Worm (Caenorhabditis elegans) whole organism, L4 larva: Measurements from ENCODE around the gene K08B12.1.
A peak's percentile ranks its signal among the peaks of the same experiment; 100 is the strongest.

Source experiments
- D1046.2 ChIP-seq: fragments of 200-800 bp; sonication (Bioruptor generic); IDR thresholded peaks from 2 replicates; pipeline ENCODE4 v1.3.6; 2022; ENCODE audit warnings: missing genetic modification characterization, missing compliant biosample characterization
- F10B5.3 ChIP-seq: sonication (generic microtip); optimal IDR thresholded peaks from 2 replicates; lab custom pipeline; 2016; ENCODE audit warnings: mild to moderate bottlenecking, missing genetic modification characterization, missing compliant biosample characterization
- F26F4.8 ChIP-seq: fragments of 200-800 bp; sonication (Bioruptor generic); conservative IDR thresholded peaks from 2 replicates; pipeline ENCODE4 v1.3.6; 2022; ENCODE audit warnings: missing genetic modification characterization, missing compliant biosample characterization
- F37D6.2 ChIP-seq: sonication (generic microtip); optimal IDR thresholded peaks from 2 replicates; lab custom pipeline; 2016; ENCODE audit warnings: mild to moderate bottlenecking, missing genetic modification characterization, missing compliant biosample characterization
- T20F7.1 ChIP-seq: fragments of 200-800 bp; sonication (Bioruptor generic); optimal IDR thresholded peaks from 2 replicates; lab custom pipeline; 2018; ENCODE audit warnings: mild to moderate bottlenecking, missing genetic modification characterization, missing compliant biosample characterization
- Y105C5A.15 ChIP-seq: fragments of 200-800 bp; sonication (Bioruptor generic); IDR thresholded peaks from 2 replicates; pipeline ENCODE4 v1.3.6; 2022; ENCODE audit warnings: missing genetic modification characterization, missing compliant biosample characterization
- aha-1 ChIP-seq: fragments of 150-350 bp; peaks from one replicate; lab custom pipeline; 2014; ENCODE audit warnings: missing biosample characterization, missing genetic modification characterization
- aly-2 ChIP-seq: sonication (generic microtip); optimal IDR thresholded peaks from 2 replicates; lab custom pipeline; 2018; ENCODE audit warnings: missing biosample characterization, missing genetic modification characterization
- ceh-32 ChIP-seq: sonication (generic microtip); optimal IDR thresholded peaks from 2 replicates; lab custom pipeline; 2016; ENCODE audit warnings: mild to moderate bottlenecking, missing genetic modification characterization, missing compliant biosample characterization; ENCODE audit not compliant: poor library complexity
- daf-16 ChIP-seq, 3 experiments: sonication (generic microtip); optimal IDR thresholded peaks; 2 replicates each; lab custom pipeline; 2016 to 2017; ENCODE audit warnings: missing genetic modification characterization in 3 of 3, missing genetic modification reagents in 3 of 3, mild to moderate bottlenecking in 2 of 3, missing compliant biosample characterization in 2 of 3, missing biosample characterization in 1 of 3, moderate library complexity in 1 of 3
- daf-8 ChIP-seq: fragments of 200-800 bp; sonication (Bioruptor generic); IDR thresholded peaks from 2 replicates; pipeline ENCODE4 v1.3.6; 2022; ENCODE audit warnings: missing genetic modification characterization, missing compliant biosample characterization
- dmd-6 ChIP-seq: fragments of 200-800 bp; sonication (Bioruptor generic); IDR thresholded peaks from 2 replicates; pipeline ENCODE4 v1.3.6; 2022; ENCODE audit warnings: missing genetic modification reagents, missing genetic modification characterization, missing compliant biosample characterization
- dmd-9 ChIP-seq: fragments of 200-800 bp; sonication (Bioruptor generic); IDR thresholded peaks from 2 replicates; pipeline ENCODE4 v1.3.6; 2022; ENCODE audit warnings: missing genetic modification reagents, missing genetic modification characterization, missing compliant biosample characterization
- duxl-1 ChIP-seq: sonication (generic microtip); optimal IDR thresholded peaks from 2 replicates; lab custom pipeline; 2016; ENCODE audit warnings: mild to moderate bottlenecking, missing genetic modification characterization, moderate library complexity, missing compliant biosample characterization; ENCODE audit not compliant: poor library complexity
- dve-1 ChIP-seq: sonication (generic microtip); optimal IDR thresholded peaks from 2 replicates; lab custom pipeline; 2017; ENCODE audit warnings: antibody characterized with exemption, mild to moderate bottlenecking, missing genetic modification characterization, missing compliant biosample characterization; ENCODE audit not compliant: insufficient read depth
- egl-27 ChIP-seq: sonication (generic microtip); optimal IDR thresholded peaks from 3 replicates; lab custom pipeline; 2017; ENCODE audit warnings: missing biosample characterization, missing genetic modification reagents, missing genetic modification characterization
- fkh-10 ChIP-seq: fragments of 150-350 bp; optimal IDR thresholded peaks from 2 replicates; lab custom pipeline; 2014; ENCODE audit warnings: missing biosample characterization, missing genetic modification reagents, missing genetic modification characterization
- hif-1 ChIP-seq, 2 experiments: sonication (generic microtip); optimal IDR thresholded peaks; 2 replicates each; lab custom pipeline; 2016 to 2017; ENCODE audit warnings: missing compliant biosample characterization in 2 of 2, missing genetic modification characterization in 2 of 2, missing genetic modification reagents in 2 of 2, missing genotype in 2 of 2, mild to moderate bottlenecking in 1 of 2
- hlh-11 ChIP-seq: fragments of 200-800 bp; sonication (Bioruptor generic); optimal IDR thresholded peaks from 2 replicates; lab custom pipeline; 2018; ENCODE audit warnings: mild to moderate bottlenecking, missing genetic modification characterization, missing compliant biosample characterization
- hlh-30 ChIP-seq: sonication (generic microtip); optimal IDR thresholded peaks from 2 replicates; lab custom pipeline; 2017; ENCODE audit warnings: antibody characterized with exemption, mild to moderate bottlenecking, missing genetic modification characterization, missing compliant biosample characterization; ENCODE audit not compliant: insufficient read depth
- hmg-1.1 ChIP-seq: fragments of 200-800 bp; sonication (Bioruptor generic); IDR thresholded peaks from 2 replicates; pipeline ENCODE4 v1.3.6; 2022; ENCODE audit warnings: missing genetic modification reagents, missing genetic modification characterization, missing compliant biosample characterization
- lin-1 ChIP-seq: fragments of 200-800 bp; sonication (Bioruptor generic); IDR thresholded peaks from 2 replicates; pipeline ENCODE4 v1.3.6; 2022; ENCODE audit warnings: missing genetic modification reagents, missing genetic modification characterization, missing compliant biosample characterization
- lin-13 ChIP-seq: fragments of 150-350 bp; optimal IDR thresholded peaks from 2 replicates; lab custom pipeline; 2014; ENCODE audit warnings: missing biosample characterization, missing genetic modification reagents, missing genetic modification characterization
- lin-29 ChIP-seq: fragments of 200-800 bp; sonication (Bioruptor generic); IDR thresholded peaks from 2 replicates; pipeline ENCODE4 v1.3.6; 2022; ENCODE audit warnings: missing genetic modification reagents, missing genetic modification characterization, missing compliant biosample characterization
- lin-38 ChIP-seq: fragments of 200-800 bp; sonication (Bioruptor generic); IDR thresholded peaks from 2 replicates; pipeline ENCODE4 v1.3.6; 2022; ENCODE audit warnings: missing genetic modification reagents, missing genetic modification characterization, missing compliant biosample characterization
- lir-3 ChIP-seq: sonication (generic microtip); optimal IDR thresholded peaks from 2 replicates; lab custom pipeline; 2016; ENCODE audit warnings: mild to moderate bottlenecking, missing genetic modification characterization, missing compliant biosample characterization
- lsy-2 ChIP-seq, 2 experiments: fragments of 150-350 bp in 1 of 2; sonication (generic microtip) in 1 of 2; optimal IDR thresholded peaks; 2 replicates each; lab custom pipeline; 2014 to 2017; ENCODE audit warnings: missing biosample characterization in 2 of 2, missing genetic modification characterization in 2 of 2
- madf-5 ChIP-seq, 2 experiments: fragments of 200-800 bp; sonication (Bioruptor generic); IDR thresholded peaks; 2 replicates each; pipeline ENCODE4 v1.3.6; 2022; ENCODE audit warnings: missing compliant biosample characterization in 2 of 2, missing genetic modification characterization in 2 of 2
- madf-9 ChIP-seq: fragments of 200-800 bp; sonication (Bioruptor generic); conservative IDR thresholded peaks from 2 replicates; pipeline ENCODE4 v1.3.6; 2022; ENCODE audit warnings: missing genetic modification reagents, missing genetic modification characterization, missing compliant biosample characterization
- mdl-1 ChIP-seq, 2 experiments: fragments of 150-350 bp in 1 of 2; sonication (generic microtip) in 1 of 2; optimal IDR thresholded peaks; 2 replicates each; lab custom pipeline; 2014 to 2017; ENCODE audit warnings: missing biosample characterization in 2 of 2, missing genetic modification characterization in 2 of 2
- mep-1 ChIP-seq: fragments of 150-350 bp; sonication (generic microtip); optimal IDR thresholded peaks from 3 replicates; lab custom pipeline; 2014; ENCODE audit warnings: missing biosample characterization, missing genetic modification characterization
- mxl-2 ChIP-seq: fragments of 200-800 bp; sonication (Bioruptor generic); conservative IDR thresholded peaks from 2 replicates; pipeline ENCODE4 v1.3.6; 2022; ENCODE audit warnings: missing genetic modification reagents, missing genetic modification characterization, missing compliant biosample characterization
- mxl-3 ChIP-seq: fragments of 200-800 bp; sonication (Bioruptor generic); optimal IDR thresholded peaks from 2 replicates; lab custom pipeline; 2018; ENCODE audit warnings: mild to moderate bottlenecking, missing genetic modification characterization, missing compliant biosample characterization
- nhr-237 ChIP-seq: sonication (generic microtip); optimal IDR thresholded peaks from 2 replicates; lab custom pipeline; 2017; ENCODE audit warnings: missing biosample characterization, missing genetic modification characterization
- nhr-28 ChIP-seq: fragments of 150-350 bp; optimal IDR thresholded peaks from 2 replicates; lab custom pipeline; 2014; ENCODE audit warnings: missing biosample characterization, missing genetic modification characterization
- nhr-42 ChIP-seq: fragments of 200-800 bp; sonication (Bioruptor generic); IDR thresholded peaks from 2 replicates; pipeline ENCODE4 v1.3.6; 2022; ENCODE audit warnings: missing genetic modification characterization, missing compliant biosample characterization
- nhr-48 ChIP-seq: sonication (generic microtip); optimal IDR thresholded peaks from 2 replicates; lab custom pipeline; 2016; ENCODE audit warnings: mild to moderate bottlenecking, missing genetic modification characterization, missing compliant biosample characterization
- set-16 ChIP-seq: fragments of 200-800 bp; sonication (Bioruptor generic); IDR thresholded peaks from 2 replicates; pipeline ENCODE4 v1.3.6; 2022; ENCODE audit warnings: missing genetic modification reagents, missing genetic modification characterization, missing compliant biosample characterization
- spr-1 ChIP-seq: sonication (generic microtip); optimal IDR thresholded peaks from 2 replicates; lab custom pipeline; 2016; ENCODE audit warnings: mild to moderate bottlenecking, missing genetic modification characterization, missing compliant biosample characterization
- tra-1 ChIP-seq: fragments of 200-800 bp; sonication (Bioruptor generic); IDR thresholded peaks from 2 replicates; pipeline ENCODE4 v1.3.6; 2022; ENCODE audit warnings: missing genetic modification reagents, missing genetic modification characterization, missing compliant biosample characterization
- unc-39 ChIP-seq: sonication (generic microtip); optimal IDR thresholded peaks from 2 replicates; lab custom pipeline; 2017; ENCODE audit warnings: missing biosample characterization, missing genetic modification characterization
- unc-62 ChIP-seq, 3 experiments: fragments of 150-350 bp in 1 of 3; sonication (generic microtip); optimal IDR thresholded peaks in 2 of 3; peaks in 1 of 3; 1 replicate in 1 of 3; 2 replicates in 2 of 3; lab custom pipeline; 2014 to 2017; ENCODE audit warnings: missing biosample characterization in 3 of 3, missing genetic modification characterization in 3 of 3, missing genetic modification reagents in 3 of 3, missing genotype in 1 of 3
- zip-11 ChIP-seq: fragments of 200-800 bp; sonication (Bioruptor generic); IDR thresholded peaks from 2 replicates; pipeline ENCODE4 v1.3.6; 2022; ENCODE audit warnings: missing genetic modification characterization, missing compliant biosample characterization
- ztf-7 ChIP-seq: fragments of 150-350 bp; optimal IDR thresholded peaks from 2 replicates; lab custom pipeline; 2014; ENCODE audit warnings: missing biosample characterization, missing genetic modification characterization

Gene K08B12.1

ce11 chrV:6234876-6235275, 24.3 kb upstream of the K08B12.1 start, which contains the start of gene K08B12.3:
TSS of gene K08B12.3 (plus strand) at chrV:6235176.
- no peak for TF ChIP-seq spr-1 (tag; lab: Kevin White, UChicago)
- TF ChIP-seq lin-38 (GFP tag; lab: Robert Waterston, UW), result peak; percentile 51
- TF ChIP-seq tra-1 (GFP tag; lab: Robert Waterston, UW), result no peak
- peak in 1 of 2 experiments; percentile 13 for TF ChIP-seq lsy-2 (tag; optimal IDR thresholded peaks at IDR 0.05; lab: Kevin White, UChicago)
- no peak for TF ChIP-seq daf-8 (GFP tag; lab: Robert Waterston, UW)
- TF ChIP-seq ztf-7 (tag; lab: Kevin White, UChicago), result no peak
- TF ChIP-seq dve-1 (tag; lab: Kevin White, UChicago), result peak; percentile 4
- TF ChIP-seq hmg-1.1, result no peak

- TF ChIP-seq mxl-2 (GFP tag; lab: Robert Waterston, UW), result no peak
- no peak for TF ChIP-seq lir-3
- TF ChIP-seq nhr-48 (tag; lab: Kevin White, UChicago), result peak; percentile 99
- TF ChIP-seq set-16 (GFP tag; lab: Robert Waterston, UW), result no peak
- TF ChIP-seq fkh-10 (GFP tag; lab: Kevin White, UChicago), result no peak
- TF ChIP-seq mdl-1 (tag; optimal IDR thresholded peaks at IDR 0.05; lab: Kevin White, UChicago), result peak; percentile 62 to 83
- no peak for TF ChIP-seq dmd-9 (GFP tag; lab: Robert Waterston, UW)
- TF ChIP-seq hif-1 (tag; optimal IDR thresholded peaks at IDR 0.05; lab: Kevin White, UChicago), result peak in 1 of 2 experiments; percentile 37
- no peak for TF ChIP-seq T20F7.1 (GFP tag; lab: Kevin White, UChicago)
- no peak for TF ChIP-seq egl-27
- peak; percentile 86 for TF ChIP-seq dmd-6 (GFP tag; lab: Robert Waterston, UW)
- no peak for TF ChIP-seq zip-11 (GFP tag; lab: Robert Waterston, UW)
- peak; percentile 84 for TF ChIP-seq hlh-30 (tag; lab: Kevin White, UChicago)
- TF ChIP-seq mep-1 (tag; lab: Kevin White, UChicago), result no peak
- TF ChIP-seq hlh-11, result peak; percentile 83
- peak in 1 of 2 experiments; percentile 93 for TF ChIP-seq unc-62 (GFP tag; optimal IDR thresholded peaks at IDR 0.05 in 1 of 2; lab: Kevin White, UChicago)
- no peak for TF ChIP-seq unc-62 (tag; optimal IDR thresholded peaks at IDR 0.05; lab: Kevin White, UChicago)
- no peak for TF ChIP-seq F10B5.3 (tag; lab: Kevin White, UChicago)
- TF ChIP-seq mxl-3 (GFP tag; lab: Kevin White, UChicago), result peak; percentile 40
- TF ChIP-seq nhr-42 (GFP tag; lab: Robert Waterston, UW), result no peak
- TF ChIP-seq nhr-28 (tag; lab: Kevin White, UChicago), result peak; percentile 48
- peak; percentile 3 for TF ChIP-seq aha-1 (tag; lab: Kevin White, UChicago)
- TF ChIP-seq Y105C5A.15, result no peak
- TF ChIP-seq ceh-32 (tag; lab: Kevin White, UChicago), result no peak
- no peak for TF ChIP-seq lin-1 (GFP tag; lab: Robert Waterston, UW)
- no peak for TF ChIP-seq daf-16 (GFP tag; optimal IDR thresholded peaks at IDR 0.05; lab: Kevin White, UChicago)
- TF ChIP-seq daf-16 (tag; optimal IDR thresholded peaks at IDR 0.05; lab: Kevin White, UChicago), result peak; percentile 2
- no peak for TF ChIP-seq nhr-237 (tag; lab: Kevin White, UChicago)
- no peak for TF ChIP-seq duxl-1
- no peak for TF ChIP-seq unc-39 (tag; lab: Kevin White, UChicago)
- TF ChIP-seq aly-2 (tag; lab: Kevin White, UChicago), result no peak
- TF ChIP-seq F26F4.8 (GFP tag; lab: Robert Waterston, UW), result no peak
- TF ChIP-seq madf-9 (GFP tag; lab: Robert Waterston, UW), result no peak
- 0 out of 2 replicates have a peak, but pooled peaks have one; percentile 42 for TF ChIP-seq lin-29 (GFP tag; lab: Robert Waterston, UW)
- no peak for TF ChIP-seq madf-5 (GFP tag; IDR thresholded peaks at IDR 0.05; lab: Robert Waterston, UW)
- TF ChIP-seq F37D6.2 (tag; lab: Kevin White, UChicago), result no peak
- TF ChIP-seq tra-1 (GFP tag; lab: Robert Waterston, UW), result peak; percentile 86
- no peak for TF ChIP-seq D1046.2 (GFP tag; lab: Robert Waterston, UW)
- no peak for TF ChIP-seq lin-13 (GFP tag; lab: Kevin White, UChicago)
These were observed 20.8 kb upstream of the K08B12.1 start for ce11 chrV:6238347-6238746.
